Worm (Caenorhabditis elegans) whole organism, early embryonic: ENCODE data around the gene C42D4.19.

Experiments used
- B0310.2 ChIP-seq: sonication (generic microtip); optimal IDR thresholded peaks from 2 replicates; lab custom pipeline; 2016; ENCODE audit warnings: mild to moderate bottlenecking, missing genetic modification characterization, missing compliant biosample characterization
- F13C5.2 ChIP-seq: sonication (generic microtip); optimal IDR thresholded peaks from 2 replicates; lab custom pipeline; 2017; ENCODE audit warnings: mild to moderate bottlenecking, missing genetic modification characterization, inconsistent platforms, missing compliant biosample characterization
- aly-1 ChIP-seq: sonication (generic microtip); optimal IDR thresholded peaks from 2 replicates; lab custom pipeline; 2016; ENCODE audit warnings: missing genetic modification characterization, missing compliant biosample characterization
- ama-1 ChIP-seq: fragments of 150-350 bp; optimal IDR thresholded peaks from 2 replicates; lab custom pipeline; 2014
- ceh-13 ChIP-seq: fragments of 200-800 bp; sonication (Bioruptor generic); optimal IDR thresholded peaks from 2 replicates; lab custom pipeline; 2018; ENCODE audit warnings: mild to moderate bottlenecking, missing genetic modification characterization, missing compliant biosample characterization
- ceh-36 ChIP-seq: sonication (generic microtip); optimal IDR thresholded peaks from 2 replicates; lab custom pipeline; 2016; ENCODE audit warnings: missing genetic modification characterization, inconsistent platforms, missing compliant biosample characterization
- ets-7 ChIP-seq: sonication (generic microtip); optimal IDR thresholded peaks from 2 replicates; lab custom pipeline; 2016; ENCODE audit warnings: missing genotype, missing genetic modification characterization, missing compliant biosample characterization
- flt-1 ChIP-seq: fragments of 200-800 bp; sonication (Bioruptor generic); IDR thresholded peaks from 2 replicates; pipeline ENCODE4 v1.3.6; 2022; ENCODE audit warnings: missing genetic modification characterization, missing compliant biosample characterization
- hmbx-1 ChIP-seq: sonication (generic microtip); optimal IDR thresholded peaks from 2 replicates; lab custom pipeline; 2016; ENCODE audit warnings: mild to moderate bottlenecking, missing genetic modification characterization, missing compliant biosample characterization
- hmg-4 ChIP-seq: fragments of 200-800 bp; sonication (Bioruptor generic); optimal IDR thresholded peaks from 2 replicates; lab custom pipeline; 2018; ENCODE audit warnings: mild to moderate bottlenecking, missing genetic modification characterization, missing compliant biosample characterization
- hnd-1 ChIP-seq: sonication (generic microtip); optimal IDR thresholded peaks from 2 replicates; lab custom pipeline; 2016; ENCODE audit warnings: missing genetic modification characterization, missing compliant biosample characterization
- pes-1 ChIP-seq: fragments of 200-800 bp; sonication (Bioruptor generic); IDR thresholded peaks from 2 replicates; pipeline ENCODE4 v1.3.6; 2022; ENCODE audit warnings: missing genetic modification reagents, missing genetic modification characterization, missing compliant biosample characterization
- scrt-1 ChIP-seq: fragments of 200-800 bp; sonication (Bioruptor generic); IDR thresholded peaks from 2 replicates; pipeline ENCODE4 v1.3.6; 2022; ENCODE audit warnings: missing genetic modification characterization, missing compliant biosample characterization
- sea-1 ChIP-seq: fragments of 200-800 bp; sonication (Bioruptor generic); conservative IDR thresholded peaks from 2 replicates; pipeline ENCODE4 v1.3.6; 2022; ENCODE audit warnings: missing genetic modification characterization, missing compliant biosample characterization
- tbx-11 ChIP-seq: fragments of 200-800 bp; sonication (Bioruptor generic); IDR thresholded peaks from 2 replicates; pipeline ENCODE4 v1.3.6; 2022; ENCODE audit warnings: missing genetic modification characterization, missing compliant biosample characterization
- tbx-37 ChIP-seq: fragments of 200-800 bp; sonication (Bioruptor generic); conservative IDR thresholded peaks from 2 replicates; pipeline ENCODE4 v1.3.6; 2022; ENCODE audit warnings: missing genetic modification reagents, missing genetic modification characterization, missing compliant biosample characterization
- tra-4 ChIP-seq: sonication (generic microtip); optimal IDR thresholded peaks from 2 replicates; lab custom pipeline; 2017; ENCODE audit warnings: missing genetic modification characterization, missing compliant biosample characterization

The C42D4.19 gene

ce11 chrIV:7165723-7166122, 9.7 kb upstream of the C42D4.19 start, which contains the start of gene rpc-1:
Gene rpc-1, minus strand, starts transcription at chrIV:7165748.
- peak; percentile 3 for TF ChIP-seq F13C5.2 (tag; lab: Kevin White, UChicago)
- TF ChIP-seq hnd-1 = no peak
- no peak for TF ChIP-seq ceh-13 (GFP tag; lab: Kevin White, UChicago)

- TF ChIP-seq hnd-1 = no peak
- no peak for TF ChIP-seq hmg-4
- TF ChIP-seq scrt-1 (GFP tag; lab: Robert Waterston, UW) = no peak
- no peak for TF ChIP-seq tra-4 (tag; lab: Kevin White, UChicago)
- no peak for TF ChIP-seq hmbx-1 (tag; lab: Kevin White, UChicago)
- TF ChIP-seq F13C5.2 (tag; lab: Kevin White, UChicago) = no peak
- TF ChIP-seq ets-7 (tag; lab: Kevin White, UChicago) = no peak
- TF ChIP-seq pes-1 (GFP tag; lab: Robert Waterston, UW) = no peak
- TF ChIP-seq aly-1 (tag; lab: Kevin White, UChicago) = no peak
- TF ChIP-seq ama-1 (lab: Kevin White, UChicago) = no peak
- no peak for TF ChIP-seq ceh-36 (tag; lab: Kevin White, UChicago)
These were observed 8.9 kb upstream of the C42D4.19 start, which contains the start of gene C42D4.18 for ce11 chrIV:7166553-7166952. Gene C42D4.18, plus strand, starts transcription at chrIV:7166783.

- TF ChIP-seq tra-4 (tag; lab: Kevin White, UChicago) (no peak), aly-1 (tag; lab: Kevin White, UChicago) (no peak), F13C5.2 (tag; lab: Kevin White, UChicago) (no peak), hnd-1 (no peak), B0310.2 (tag; lab: Kevin White, UChicago) (no peak), pes-1 (GFP tag; lab: Robert Waterston, UW) (no peak), sea-1 (GFP tag; lab: Robert Waterston, UW) (no peak), ama-1 (lab: Kevin White, UChicago) (no peak), flt-1 (no peak), scrt-1 (GFP tag; lab: Robert Waterston, UW) (no peak), hmbx-1 (tag; lab: Kevin White, UChicago) (no peak)
These were observed 7.3 kb upstream of the C42D4.19 start, which contains the start of gene skr-16 for ce11 chrIV:7167983-7168760. Gene skr-16, plus strand, starts transcription at chrIV:7168710.

- no peak for TF ChIP-seq ceh-36 (tag; lab: Kevin White, UChicago)
- TF ChIP-seq tra-4 (tag; lab: Kevin White, UChicago) = no peak
- TF ChIP-seq flt-1 = no peak
- no peak for TF ChIP-seq pes-1 (GFP tag; lab: Robert Waterston, UW)
- no peak for TF ChIP-seq ets-7 (tag; lab: Kevin White, UChicago)
- TF ChIP-seq tbx-37 = no peak
- no peak for TF ChIP-seq hmg-4
- no peak for TF ChIP-seq B0310.2 (tag; lab: Kevin White, UChicago)
- no peak for TF ChIP-seq ceh-13 (GFP tag; lab: Kevin White, UChicago)
- TF ChIP-seq F13C5.2 (tag; lab: Kevin White, UChicago) = no peak
- no peak for TF ChIP-seq aly-1 (tag; lab: Kevin White, UChicago)
- TF ChIP-seq sea-1 (GFP tag; lab: Robert Waterston, UW) = no peak
- no peak for TF ChIP-seq hmbx-1 (tag; lab: Kevin White, UChicago)
- TF ChIP-seq scrt-1 (GFP tag; lab: Robert Waterston, UW) = no peak
- TF ChIP-seq tbx-11 (GFP tag; lab: Robert Waterston, UW) = no peak
- no peak for TF ChIP-seq ama-1 (lab: Kevin White, UChicago)
- TF ChIP-seq hnd-1 = no peak
These were observed 4.2 kb upstream of the C42D4.19 start, which contains the start of gene str-220 for ce11 chrIV:7171222-7171621. Gene str-220, minus strand, starts transcription at chrIV:7171322.

ce11 chrIV:7173489-7173888, 2.0 kb upstream of the C42D4.19 start, which contains the start of gene str-1:
Gene str-1, plus strand, starts transcription at chrIV:7173789.
- TF ChIP-seq tra-4 (tag; lab: Kevin White, UChicago) (no peak), ceh-36 (tag; lab: Kevin White, UChicago) (no peak), sea-1 (GFP tag; lab: Robert Waterston, UW) (no peak), hmbx-1 (tag; lab: Kevin White, UChicago) (no peak), tbx-37 (no peak), B0310.2 (tag; lab: Kevin White, UChicago) (no peak), ceh-13 (GFP tag; lab: Kevin White, UChicago) (no peak), scrt-1 (GFP tag; lab: Robert Waterston, UW) (no peak)

- TF ChIP-seq hnd-1 = no peak
These were observed 1.4 kb downstream of the C42D4.19 start, which contains the start of gene str-44 for ce11 chrIV:7176887-7177286. Gene str-44, plus strand, starts transcription at chrIV:7177187.

- TF ChIP-seq hmg-4 (no peak), hmbx-1 (tag; lab: Kevin White, UChicago) (no peak), tbx-11 (GFP tag; lab: Robert Waterston, UW) (no peak), sea-1 (GFP tag; lab: Robert Waterston, UW) (no peak)
These were observed 3.5 kb downstream of the C42D4.19 start, which contains the start of gene C42D4.3 for ce11 chrIV:7178942-7179341. Gene C42D4.3, plus strand, starts transcription at chrIV:7179239.

ce11 chrIV:7180304-7180703, 4.9 kb downstream of the C42D4.19 start, which contains the start of gene cest-10:
Gene cest-10, plus strand, starts transcription at chrIV:7180557.
- TF ChIP-seq B0310.2 (tag; lab: Kevin White, UChicago) (no peak), tbx-37 (no peak), hmbx-1 (tag; lab: Kevin White, UChicago) (no peak), ceh-36 (tag; lab: Kevin White, UChicago) (no peak), hmg-4 (no peak), tbx-11 (GFP tag; lab: Robert Waterston, UW) (no peak), tra-4 (tag; lab: Kevin White, UChicago) (no peak), flt-1 (no peak), hnd-1 (no peak), ceh-13 (GFP tag; lab: Kevin White, UChicago) (no peak), pes-1 (GFP tag; lab: Robert Waterston, UW) (no peak), sea-1 (GFP tag; lab: Robert Waterston, UW) (no peak)
